Worm (Caenorhabditis elegans) whole organism, L1 larva: Measurements from ENCODE around the gene CC8.2.

ENCODE experiments used
- C04F5.9 ChIP-seq: sonication (generic microtip); optimal IDR thresholded peaks from 2 replicates; lab custom pipeline; 2016; ENCODE audit warnings: missing genetic modification characterization, missing compliant biosample characterization
- C34B4.2 ChIP-seq: sonication (generic microtip); optimal IDR thresholded peaks from 2 replicates; lab custom pipeline; 2017; ENCODE audit warnings: mild to moderate bottlenecking, missing genetic modification characterization, missing compliant biosample characterization
- F16B12.6 ChIP-seq: fragments of 150-350 bp; optimal IDR thresholded peaks from 2 replicates; lab custom pipeline; 2014; ENCODE audit warnings: missing biosample characterization, missing genetic modification characterization
- Y116A8C.19 ChIP-seq: sonication (generic microtip); optimal IDR thresholded peaks from 2 replicates; lab custom pipeline; 2016; ENCODE audit warnings: missing compliant biosample characterization, missing genetic modification characterization, borderline replicate concordance
- blmp-1 ChIP-seq: fragments of 150-350 bp; optimal IDR thresholded peaks from 2 replicates; lab custom pipeline; 2014; ENCODE audit warnings: missing biosample characterization, missing genetic modification characterization
- ceh-63 ChIP-seq: fragments of 200-800 bp; sonication (Bioruptor generic); optimal IDR thresholded peaks from 2 replicates; lab custom pipeline; 2018; ENCODE audit warnings: mild to moderate bottlenecking, missing genetic modification characterization, missing compliant biosample characterization
- dpl-1 ChIP-seq, 3 experiments: fragments of 150-350 bp in 2 of 3; sonication (generic microtip) in 1 of 3; optimal IDR thresholded peaks; 2 replicates each; lab custom pipeline; 2014 to 2017; ENCODE audit warnings: missing biosample characterization in 3 of 3, missing genetic modification characterization in 3 of 3, missing genetic modification reagents in 3 of 3
- efl-1 ChIP-seq, 4 experiments: fragments of 150-350 bp; optimal IDR thresholded peaks in 3 of 4; peaks in 1 of 4; 1 replicate in 1 of 4; 2 replicates in 3 of 4; lab custom pipeline; 2014; ENCODE audit warnings: missing biosample characterization in 2 of 4, missing genetic modification characterization in 2 of 4, missing genetic modification reagents in 2 of 4
- egl-27 ChIP-seq, 2 experiments: fragments of 150-350 bp in 1 of 2; sonication (generic microtip); optimal IDR thresholded peaks; 3 replicates each; lab custom pipeline; 2017 to 2018; ENCODE audit warnings: missing biosample characterization in 2 of 2, missing genetic modification characterization in 2 of 2, missing genetic modification reagents in 2 of 2
- elt-3 ChIP-seq, 6 experiments: fragments of 150-350 bp in 1 of 6; sonication (generic microtip); optimal IDR thresholded peaks; 2 replicates each; lab custom pipeline; 2017 to 2018; ENCODE audit warnings: missing biosample characterization in 6 of 6, missing genetic modification characterization in 6 of 6, inconsistent platforms in 1 of 6
- ets-5 ChIP-seq: fragments of 200-800 bp; sonication (Bioruptor generic); IDR thresholded peaks from 2 replicates; pipeline ENCODE4 v1.3.6; 2022; ENCODE audit warnings: missing genetic modification characterization, missing compliant biosample characterization
- fkh-10 ChIP-seq: sonication (generic microtip); optimal IDR thresholded peaks from 2 replicates; lab custom pipeline; 2017; ENCODE audit warnings: missing biosample characterization, missing genetic modification reagents, missing genetic modification characterization
- fkh-4 ChIP-seq: sonication (generic microtip); optimal IDR thresholded peaks from 2 replicates; lab custom pipeline; 2016; ENCODE audit warnings: missing compliant biosample characterization, missing genetic modification characterization, borderline replicate concordance
- jun-1 ChIP-seq: fragments of 150-350 bp; optimal IDR thresholded peaks from 2 replicates; lab custom pipeline; 2014; ENCODE audit warnings: missing biosample characterization, missing genetic modification reagents, missing genetic modification characterization
- lin-35 ChIP-seq, 2 experiments: fragments of 150-350 bp; optimal IDR thresholded peaks; 2 replicates each; lab custom pipeline; 2014; ENCODE audit warnings: missing biosample characterization in 2 of 2, missing genetic modification characterization in 2 of 2, missing genetic modification reagents in 2 of 2
- lir-3 ChIP-seq: sonication (generic microtip); optimal IDR thresholded peaks from 2 replicates; lab custom pipeline; 2016; ENCODE audit warnings: mild to moderate bottlenecking, missing genetic modification characterization, moderate library complexity, missing compliant biosample characterization; ENCODE audit not compliant: poor library complexity
- lsy-2 ChIP-seq, 2 experiments: fragments of 150-350 bp; optimal IDR thresholded peaks; 2 replicates each; lab custom pipeline; 2014; ENCODE audit warnings: missing biosample characterization in 2 of 2, missing genetic modification characterization in 2 of 2
- mab-9 ChIP-seq: fragments of 200-800 bp; sonication (Bioruptor generic); IDR thresholded peaks from 2 replicates; pipeline ENCODE4 v1.3.6; 2022; ENCODE audit warnings: missing genetic modification reagents, missing genetic modification characterization, missing compliant biosample characterization
- mef-2 ChIP-seq: fragments of 150-350 bp; optimal IDR thresholded peaks from 2 replicates; lab custom pipeline; 2014; ENCODE audit warnings: missing biosample characterization, missing genetic modification characterization
- nhr-19 ChIP-seq: fragments of 200-800 bp; sonication (Bioruptor generic); conservative IDR thresholded peaks from 2 replicates; pipeline ENCODE4 v1.3.6; 2022; ENCODE audit warnings: missing genetic modification characterization, missing compliant biosample characterization
- nhr-28 ChIP-seq: fragments of 150-350 bp; optimal IDR thresholded peaks from 2 replicates; lab custom pipeline; 2014; ENCODE audit warnings: missing biosample characterization, missing genetic modification characterization
- nhr-85 ChIP-seq: sonication (generic microtip); peaks from one replicate; lab custom pipeline; 2016; ENCODE audit warnings: missing genetic modification characterization, inconsistent platforms, missing compliant biosample characterization
- nhr-90 ChIP-seq: sonication (generic microtip); optimal IDR thresholded peaks from 2 replicates; lab custom pipeline; 2016; ENCODE audit warnings: mild to moderate bottlenecking, missing genetic modification characterization, missing compliant biosample characterization; ENCODE audit not compliant: poor library complexity
- sox-4 ChIP-seq: sonication (generic microtip); optimal IDR thresholded peaks from 2 replicates; lab custom pipeline; 2016; ENCODE audit warnings: missing genetic modification characterization, missing compliant biosample characterization
- sptf-1 ChIP-seq: fragments of 150-350 bp; optimal IDR thresholded peaks from 2 replicates; lab custom pipeline; 2014; ENCODE audit warnings: missing biosample characterization, missing genetic modification characterization
- sup-37 ChIP-seq: fragments of 200-800 bp; sonication (Bioruptor generic); optimal IDR thresholded peaks from 2 replicates; lab custom pipeline; 2018; ENCODE audit warnings: mild to moderate bottlenecking, missing genetic modification characterization, missing compliant biosample characterization
- swsn-7 ChIP-seq: sonication (generic microtip); optimal IDR thresholded peaks from 2 replicates; lab custom pipeline; 2016; ENCODE audit warnings: missing genetic modification characterization, missing compliant biosample characterization
- unc-30 ChIP-seq: sonication (generic microtip); optimal IDR thresholded peaks from 2 replicates; lab custom pipeline; 2017; ENCODE audit warnings: missing biosample characterization, missing genetic modification characterization
- unc-98 ChIP-seq: fragments of 200-800 bp; sonication (Bioruptor generic); IDR thresholded peaks from 2 replicates; pipeline ENCODE4 v1.3.6; 2022; ENCODE audit warnings: missing genetic modification characterization, missing compliant biosample characterization
- xbp-1 ChIP-seq: sonication (generic microtip); optimal IDR thresholded peaks from 2 replicates; lab custom pipeline; 2016; ENCODE audit warnings: missing genetic modification characterization, missing compliant biosample characterization

The CC8.2 gene

DNA sequence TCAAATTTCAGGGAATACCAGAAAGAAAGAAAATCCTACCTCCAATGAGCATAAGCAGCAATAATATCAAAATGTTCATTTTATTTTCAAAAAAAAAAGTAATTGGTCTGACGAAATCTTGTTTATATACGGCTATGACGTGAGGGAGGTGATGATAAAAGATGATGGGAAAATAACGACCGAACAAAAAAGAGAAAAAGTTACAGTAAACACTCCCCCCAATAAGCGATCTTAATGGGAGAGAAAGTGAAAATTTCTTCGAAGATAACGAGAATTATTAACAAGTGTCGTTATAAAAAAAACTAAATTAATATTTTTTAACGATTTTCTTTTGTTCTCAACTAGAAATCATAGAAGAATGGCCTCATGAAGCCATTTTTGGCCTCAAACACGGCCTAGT lies 48.5 kb downstream of the CC8.2 start, which contains the start of gene Y37E11B.7:
TSS of gene Y37E11B.7 (minus strand) at position 207 of the 400 bp plus-strand sequence.
- TF ChIP-seq elt-3 (tag; optimal IDR thresholded peaks at IDR 0.05; lab: Kevin White, UChicago) (peak in 1 of 6 experiments; percentile 23), ets-5 (no peak), blmp-1 (peak; percentile 85), nhr-85 (tag; lab: Kevin White, UChicago) (peak; percentile 33), fkh-4 (no peak), nhr-90 (tag; lab: Kevin White, UChicago) (no peak), fkh-10 (no peak), ceh-63 (GFP tag; lab: Kevin White, UChicago) (no peak), efl-1 (optimal IDR thresholded peaks at IDR 0.05; lab: Kevin White, UChicago) (no peak), efl-1 (GFP tag; optimal IDR thresholded peaks at IDR 0.05 in 1 of 2; lab: Kevin White, UChicago) (peak in 1 of 2 experiments; percentile 74), unc-98 (GFP tag; lab: Robert Waterston, UW) (no peak)

DNA sequence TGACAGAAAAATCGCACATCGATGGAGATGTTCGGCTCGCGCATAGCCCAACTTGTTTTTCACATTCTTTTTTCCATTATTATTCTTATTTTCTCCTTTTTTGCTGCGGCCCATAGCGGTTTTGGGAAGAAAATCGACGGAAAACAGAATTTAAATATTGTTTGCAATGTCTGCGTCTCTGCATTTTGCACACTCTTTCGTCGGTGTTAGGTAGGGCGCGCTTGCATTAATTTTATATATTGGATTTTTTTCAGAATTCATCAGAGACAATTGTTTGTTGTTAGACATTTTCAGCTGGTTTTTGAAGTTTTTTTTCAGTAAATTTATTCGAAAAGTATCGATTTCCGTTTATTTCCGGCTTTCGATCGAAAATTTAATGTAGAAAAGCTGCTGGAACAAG lies 49.4 kb downstream of the CC8.2 start, which contains the start of gene Y37E11B.6:
TSS of gene Y37E11B.6 (minus strand) at position 181 of the 400 bp plus-strand sequence.
- TF ChIP-seq efl-1 (optimal IDR thresholded peaks at IDR 0.05; lab: Kevin White, UChicago) (peak; percentile 24 to 50), efl-1 (GFP tag; optimal IDR thresholded peaks at IDR 0.05 in 1 of 2; lab: Kevin White, UChicago) (peak; percentile 51 to 82), C34B4.2 (tag; lab: Kevin White, UChicago) (no peak), swsn-7 (no peak), dpl-1 (GFP tag; optimal IDR thresholded peaks at IDR 0.05; lab: Kevin White, UChicago) (peak in 1 of 3 experiments; percentile 44), lin-35 (GFP tag; optimal IDR thresholded peaks at IDR 0.05; lab: Kevin White, UChicago) (peak; percentile 4 to 13), nhr-85 (tag; lab: Kevin White, UChicago) (peak; percentile 40), sptf-1 (tag; lab: Kevin White, UChicago) (no peak), blmp-1 (peak; percentile 18), lsy-2 (tag; optimal IDR thresholded peaks at IDR 0.05; lab: Kevin White, UChicago) (peak in 1 of 2 experiments; percentile 17), mef-2 (tag; lab: Kevin White, UChicago) (no peak)

DNA sequence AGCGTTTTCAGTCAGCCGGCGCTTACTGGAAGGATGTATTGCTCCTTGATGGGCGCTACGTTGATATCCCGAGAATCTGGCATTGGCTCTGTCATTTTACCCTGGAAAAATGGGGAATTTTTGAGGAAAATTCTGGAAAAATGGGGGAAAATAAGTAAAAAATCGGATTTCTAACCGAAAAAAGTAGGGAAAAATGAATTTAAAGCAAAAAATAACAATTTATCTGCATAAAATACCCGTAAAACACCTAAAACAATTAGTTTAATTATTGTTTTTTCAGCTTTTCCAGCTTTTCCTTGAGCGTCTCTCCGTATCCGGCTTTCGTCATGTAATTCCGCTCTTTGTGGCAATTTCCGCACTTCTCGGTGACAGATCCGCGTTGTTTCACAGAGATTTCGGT lies 50.0 kb downstream of the CC8.2 start, which contains the start of gene Y37E11B.5:
TSS of gene Y37E11B.5 (minus strand) at position 101 of the 400 bp plus-strand sequence.
- TF ChIP-seq lsy-2 (tag; optimal IDR thresholded peaks at IDR 0.05; lab: Kevin White, UChicago) (no peak), mab-9 (no peak), ceh-63 (GFP tag; lab: Kevin White, UChicago) (no peak), nhr-85 (tag; lab: Kevin White, UChicago) (no peak)

DNA sequence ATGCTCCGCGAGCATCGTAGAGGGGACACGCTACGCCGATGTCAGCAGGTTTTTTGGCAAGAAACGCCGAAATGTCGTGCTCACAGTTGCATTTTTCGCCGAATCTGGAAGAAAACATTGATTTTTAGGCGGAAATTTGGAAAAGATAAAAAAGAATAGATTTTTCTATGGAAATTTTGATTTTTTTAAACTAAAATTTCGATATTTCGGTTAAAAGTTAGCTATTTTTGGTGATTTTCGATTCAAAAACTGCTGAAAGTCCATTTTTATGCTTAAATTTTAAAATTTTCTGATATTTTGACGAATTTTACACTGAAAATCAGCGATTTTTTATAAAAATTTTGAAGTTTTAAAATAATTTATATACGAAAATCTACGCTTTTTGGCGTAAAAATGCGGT lies 51.1 kb downstream of the CC8.2 start:
- TF ChIP-seq nhr-28 (no peak), ets-5 (no peak), efl-1 (optimal IDR thresholded peaks at IDR 0.05; lab: Kevin White, UChicago) (no peak), efl-1 (GFP tag; optimal IDR thresholded peaks at IDR 0.05 in 1 of 2; lab: Kevin White, UChicago) (no peak), egl-27 (tag; optimal IDR thresholded peaks at IDR 0.05; lab: Kevin White, UChicago) (no peak), sox-4 (no peak), elt-3 (tag; optimal IDR thresholded peaks at IDR 0.05; lab: Kevin White, UChicago) (no peak), jun-1 (tag; lab: Kevin White, UChicago) (no peak), nhr-19 (GFP tag; lab: Robert Waterston, UW) (no peak), unc-30 (tag; lab: Kevin White, UChicago) (no peak), xbp-1 (tag; lab: Kevin White, UChicago) (no peak), sup-37 (no peak), lir-3 (tag; lab: Kevin White, UChicago) (no peak), C04F5.9 (tag; lab: Kevin White, UChicago) (no peak), Y116A8C.19 (tag; lab: Kevin White, UChicago) (no peak), F16B12.6 (tag; lab: Kevin White, UChicago) (no peak)
